Comparison of ENCODE assay signal across 3 worm cellular contexts in the genomic region with DNA sequence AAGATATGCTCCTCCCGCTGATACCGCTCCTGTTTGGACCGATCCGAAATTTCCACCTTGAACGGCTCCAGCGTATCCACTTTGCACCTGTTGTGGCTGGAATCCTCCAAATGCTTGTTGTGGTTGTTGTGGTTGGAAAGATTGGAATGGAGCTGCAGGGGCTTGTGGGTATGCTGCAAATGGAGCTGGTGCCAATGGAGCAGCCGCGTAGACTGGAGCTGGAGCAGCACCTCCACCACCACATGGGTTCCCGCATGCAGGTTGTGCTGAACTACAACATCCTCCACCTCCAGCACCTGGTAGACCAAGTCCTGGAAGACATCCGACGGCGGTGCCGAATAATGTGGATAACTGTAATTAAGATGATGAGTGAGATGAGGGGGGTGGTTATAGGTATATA.
TF ChIP-seq lines count a peak whose summit lies in the region.

No protein-coding gene starts in this region.

TF ChIP-seq in whole organism, L1 larva, 84 proteins besides CTCF, POLR2A, EP300 and RAD21:
- TF ChIP-seq nhr-85 (tag; lab: Kevin White, UChicago) (peak; percentile 35), unc-98 (GFP tag; IDR thresholded peaks at IDR 0.05; lab: Robert Waterston, UW) (no peak), nhr-77 (tag; optimal IDR thresholded peaks at IDR 0.05; lab: Kevin White, UChicago) (no peak), sup-37 (GFP tag; optimal IDR thresholded peaks at IDR 0.05; lab: Kevin White, UChicago) (no peak), ces-1 (GFP tag; optimal IDR thresholded peaks at IDR 0.05; lab: Kevin White, UChicago) (no peak)

TF ChIP-seq in whole organism, L4 larva, 104 proteins besides CTCF, POLR2A, EP300 and RAD21:
- TF ChIP-seq T26A8.4 (GFP tag; IDR thresholded peaks at IDR 0.05; lab: Robert Waterston, UW), result peak; percentile 47; the same call in 1 of the 2 replicates
- TF ChIP-seq unc-39 (tag; optimal IDR thresholded peaks at IDR 0.05; lab: Kevin White, UChicago), result no peak
- no peak for TF ChIP-seq T20F7.1 (GFP tag; optimal IDR thresholded peaks at IDR 0.05; lab: Kevin White, UChicago)
- 0 out of 2 replicates have a peak, but pooled peaks have one; percentile 11 for TF ChIP-seq egl-43 (GFP tag; IDR thresholded peaks at IDR 0.05; lab: Robert Waterston, UW)
- no peak for TF ChIP-seq lir-3 (tag; optimal IDR thresholded peaks at IDR 0.05; lab: Kevin White, UChicago)
- no peak for TF ChIP-seq dmd-8 (GFP tag; IDR thresholded peaks at IDR 0.05; lab: Robert Waterston, UW)
- no peak for TF ChIP-seq spr-1 (tag; optimal IDR thresholded peaks at IDR 0.05; lab: Kevin White, UChicago)
- peak; percentile 68 for TF ChIP-seq set-16 (GFP tag; IDR thresholded peaks at IDR 0.05; lab: Robert Waterston, UW)
- no peak for TF ChIP-seq mdt-29 (GFP tag; IDR thresholded peaks at IDR 0.05; lab: Robert Waterston, UW)
- TF ChIP-seq ceh-20 (GFP tag; IDR thresholded peaks at IDR 0.05; lab: Robert Waterston, UW), result no peak

TF ChIP-seq in whole organism, young adult, 124 proteins besides CTCF, POLR2A, EP300 and RAD21:
- TF ChIP-seq B0261.1 (tag; optimal IDR thresholded peaks at IDR 0.05; lab: Kevin White, UChicago) (no peak), zfh-2 (GFP tag; conservative IDR thresholded peaks at IDR 0.05; lab: Robert Waterston, UW) (peak; percentile 73; the same call in 1 of the 2 replicates), lin-35 (GFP tag; optimal IDR thresholded peaks at IDR 0.05; lab: Kevin White, UChicago) (no peak), attf-3 (GFP tag; conservative IDR thresholded peaks at IDR 0.05; lab: Robert Waterston, UW) (no peak), nhr-120 (GFP tag; IDR thresholded peaks at IDR 0.05; lab: Robert Waterston, UW) (no peak), attf-6 (GFP tag; IDR thresholded peaks at IDR 0.05; lab: Robert Waterston, UW) (no peak), egrh-3 (GFP tag; IDR thresholded peaks at IDR 0.05; lab: Robert Waterston, UW) (peak; percentile 54; the same call in 1 of the 2 replicates), B0035.1 (tag; optimal IDR thresholded peaks at IDR 0.05; lab: Kevin White, UChicago) (no peak)
